Fruit fly (Drosophila melanogaster) whole organism, prepupa: Measurements from ENCODE around the gene CG5541.

Experiments
- Blimp-1 ChIP-seq: fragments of 200-800 bp; sonication (Bioruptor generic); optimal IDR thresholded peaks from 3 replicates; lab custom pipeline; 2017; ENCODE audit warnings: missing biosample characterization, missing genetic modification characterization, mild to moderate bottlenecking, moderate library complexity, missing genetic modification reagents
- CG10631 ChIP-seq: fragments of 200-800 bp; sonication (Bioruptor generic); optimal IDR thresholded peaks from 2 replicates; lab custom pipeline; 2016; ENCODE audit warnings: missing biosample characterization, missing genetic modification characterization
- CG10669 ChIP-seq: fragments of 200-800 bp; sonication (Bioruptor generic); optimal IDR thresholded peaks from 3 replicates; lab custom pipeline; 2018; ENCODE audit warnings: missing biosample characterization, mild to moderate bottlenecking, missing genetic modification characterization, moderate library complexity
- CG11294 ChIP-seq: fragments of 200-800 bp; sonication (Bioruptor generic); IDR thresholded peaks from 2 replicates; pipeline ENCODE4 v1.3.6; 2022; ENCODE audit warnings: missing biosample characterization, missing genetic modification characterization
- CG11762 ChIP-seq: fragments of 200-800 bp; sonication (Bioruptor generic); optimal IDR thresholded peaks from 3 replicates; lab custom pipeline; 2016; ENCODE audit warnings: missing biosample characterization, missing genetic modification characterization; ENCODE audit not compliant: insufficient read depth
- CG11902 ChIP-seq: fragments of 200-800 bp; sonication (Bioruptor generic); optimal IDR thresholded peaks from 3 replicates; lab custom pipeline; 2016; ENCODE audit warnings: missing biosample characterization, missing genetic modification characterization
- CG15336 ChIP-seq: fragments of 200-800 bp; sonication (Bioruptor generic); IDR thresholded peaks from 2 replicates; pipeline ENCODE4 v1.3.6; 2022; ENCODE audit warnings: missing biosample characterization, missing genetic modification characterization
- CG1621 ChIP-seq: fragments of 200-800 bp; sonication (Bioruptor generic); optimal IDR thresholded peaks from 3 replicates; lab custom pipeline; 2018; ENCODE audit warnings: missing biosample characterization, mild to moderate bottlenecking, missing genetic modification characterization
- CG16779 ChIP-seq: fragments of 200-800 bp; sonication (Bioruptor generic); optimal IDR thresholded peaks from 3 replicates; lab custom pipeline; 2017; ENCODE audit warnings: missing biosample characterization, mild to moderate bottlenecking, missing genetic modification characterization
- CG31627 ChIP-seq: fragments of 200-800 bp; sonication (Bioruptor generic); optimal IDR thresholded peaks from 3 replicates; lab custom pipeline; 2016; ENCODE audit warnings: missing biosample characterization, missing genetic modification characterization
- CG32006 ChIP-seq: fragments of 200-800 bp; sonication (Bioruptor generic); optimal IDR thresholded peaks from 3 replicates; lab custom pipeline; 2017; ENCODE audit warnings: missing biosample characterization, mild to moderate bottlenecking, missing genetic modification characterization
- CG34406 ChIP-seq: fragments of 200-800 bp; sonication (Bioruptor generic); optimal IDR thresholded peaks from 3 replicates; lab custom pipeline; 2016; ENCODE audit warnings: missing biosample characterization, missing genetic modification characterization
- CG3919 ChIP-seq: fragments of 200-800 bp; sonication (Bioruptor generic); optimal IDR thresholded peaks from 3 replicates; lab custom pipeline; 2016; ENCODE audit warnings: missing biosample characterization, missing genetic modification characterization
- CG4318 ChIP-seq: fragments of 200-800 bp; sonication (Bioruptor generic); optimal IDR thresholded peaks from 3 replicates; lab custom pipeline; 2017; ENCODE audit warnings: missing biosample characterization, mild to moderate bottlenecking, missing genetic modification characterization
- CG6276 ChIP-seq: fragments of 200-800 bp; sonication (Bioruptor generic); optimal IDR thresholded peaks from 2 replicates; lab custom pipeline; 2017; ENCODE audit warnings: missing biosample characterization, mild to moderate bottlenecking, missing genetic modification characterization
- CG6792 ChIP-seq: fragments of 200-800 bp; sonication (Bioruptor generic); optimal IDR thresholded peaks from 3 replicates; lab custom pipeline; 2016; ENCODE audit warnings: missing biosample characterization, missing genetic modification characterization
- CG6808 ChIP-seq: fragments of 200-800 bp; sonication (Bioruptor generic); optimal IDR thresholded peaks from 3 replicates; lab custom pipeline; 2017; ENCODE audit warnings: missing biosample characterization, missing genetic modification characterization, mild to moderate bottlenecking, moderate library complexity, missing genetic modification reagents
- CG6854 ChIP-seq: fragments of 200-800 bp; sonication (Bioruptor generic); optimal IDR thresholded peaks from 2 replicates; lab custom pipeline; 2017; ENCODE audit warnings: missing biosample characterization, mild to moderate bottlenecking, missing genetic modification characterization
- CG7368 ChIP-seq: fragments of 200-800 bp; sonication (Bioruptor generic); optimal IDR thresholded peaks from 3 replicates; lab custom pipeline; 2016; ENCODE audit warnings: missing biosample characterization, missing genetic modification characterization
- CG8632 ChIP-seq: fragments of 200-800 bp; sonication (Bioruptor generic); optimal IDR thresholded peaks from 3 replicates; lab custom pipeline; 2016; ENCODE audit warnings: missing biosample characterization, missing genetic modification characterization
- CG9139 ChIP-seq: fragments of 200-800 bp; sonication (Bioruptor generic); optimal IDR thresholded peaks from 3 replicates; lab custom pipeline; 2017; ENCODE audit warnings: missing biosample characterization, mild to moderate bottlenecking, missing genetic modification characterization
- Eip75B ChIP-seq: fragments of 200-800 bp; sonication (Bioruptor generic); optimal IDR thresholded peaks from 3 replicates; lab custom pipeline; 2016; ENCODE audit warnings: missing biosample characterization, missing genetic modification characterization
- Eip93F ChIP-seq: fragments of 200-800 bp; sonication (Bioruptor generic); optimal IDR thresholded peaks from 2 replicates; lab custom pipeline; 2016; ENCODE audit warnings: missing biosample characterization, mild to moderate bottlenecking, missing genetic modification characterization
- Ets21C ChIP-seq: fragments of 200-800 bp; sonication (Bioruptor generic); optimal IDR thresholded peaks from 3 replicates; lab custom pipeline; 2016; ENCODE audit warnings: missing biosample characterization, missing genetic modification characterization
- Gug ChIP-seq: fragments of 200-800 bp; sonication (Bioruptor generic); IDR thresholded peaks from 2 replicates; pipeline ENCODE4 v1.3.6; 2022; ENCODE audit warnings: missing biosample characterization, missing genetic modification characterization
- Hr38 ChIP-seq: sonication (Bioruptor generic); optimal IDR thresholded peaks from 2 replicates; lab custom pipeline; 2016; ENCODE audit warnings: missing biosample characterization, missing genetic modification characterization
- Lpt ChIP-seq: fragments of 200-800 bp; sonication (Bioruptor generic); optimal IDR thresholded peaks from 3 replicates; lab custom pipeline; 2016; ENCODE audit warnings: missing biosample characterization, missing genetic modification characterization
- Met ChIP-seq: fragments of 200-800 bp; sonication (Bioruptor generic); optimal IDR thresholded peaks from 3 replicates; lab custom pipeline; 2016; ENCODE audit warnings: missing biosample characterization, missing genetic modification characterization
- OdsH ChIP-seq: fragments of 200-800 bp; sonication (Bioruptor generic); optimal IDR thresholded peaks from 3 replicates; lab custom pipeline; 2016; ENCODE audit warnings: missing biosample characterization, missing genetic modification characterization
- Sox102F ChIP-seq: fragments of 200-800 bp; sonication (Bioruptor generic); optimal IDR thresholded peaks from 2 replicates; lab custom pipeline; 2016; ENCODE audit warnings: missing biosample characterization, mild to moderate bottlenecking, missing genetic modification characterization
- Sox14 ChIP-seq: fragments of 200-800 bp; sonication (Bioruptor generic); optimal IDR thresholded peaks from 3 replicates; lab custom pipeline; 2016; ENCODE audit warnings: missing biosample characterization, missing genetic modification characterization
- Sox15 ChIP-seq: fragments of 200-800 bp; sonication (Bioruptor generic); optimal IDR thresholded peaks from 3 replicates; lab custom pipeline; 2016; ENCODE audit warnings: missing biosample characterization, missing genetic modification characterization
- achi ChIP-seq: fragments of 200-800 bp; sonication (Bioruptor generic); optimal IDR thresholded peaks from 3 replicates; lab custom pipeline; 2016; ENCODE audit warnings: missing biosample characterization, missing genetic modification characterization
- acj6 ChIP-seq: fragments of 200-800 bp; sonication (Bioruptor generic); optimal IDR thresholded peaks from 3 replicates; lab custom pipeline; 2016; ENCODE audit warnings: missing biosample characterization, missing genetic modification characterization
- cyc ChIP-seq: fragments of 200-800 bp; sonication (Bioruptor generic); optimal IDR thresholded peaks from 3 replicates; lab custom pipeline; 2016; ENCODE audit warnings: missing biosample characterization, missing genetic modification characterization
- dac ChIP-seq: fragments of 200-800 bp; sonication (Bioruptor generic); optimal IDR thresholded peaks from 2 replicates; lab custom pipeline; 2017; ENCODE audit warnings: missing biosample characterization, mild to moderate bottlenecking, missing genetic modification characterization
- dsx ChIP-seq: fragments of 200-800 bp; optimal IDR thresholded peaks from 3 replicates; lab custom pipeline; 2019; ENCODE audit warnings: missing biosample characterization, mild to moderate bottlenecking, missing genetic modification characterization, moderate library complexity; ENCODE audit not compliant: poor library complexity, severe bottlenecking
- eg ChIP-seq: fragments of 200-800 bp; sonication (Bioruptor generic); IDR thresholded peaks from 3 replicates; pipeline ENCODE4 v1.3.6; 2022; ENCODE audit warnings: missing biosample characterization, missing genetic modification characterization
- esn ChIP-seq: fragments of 200-800 bp; sonication (Bioruptor generic); optimal IDR thresholded peaks from 2 replicates; lab custom pipeline; 2016; ENCODE audit warnings: missing biosample characterization, mild to moderate bottlenecking, missing genetic modification characterization, moderate library complexity
- fd59A ChIP-seq: fragments of 200-800 bp; sonication (Bioruptor generic); optimal IDR thresholded peaks from 2 replicates; lab custom pipeline; 2017; ENCODE audit warnings: missing biosample characterization, mild to moderate bottlenecking, missing genetic modification characterization, missing genetic modification reagents
- fkh ChIP-seq: fragments of 200-800 bp; sonication (Bioruptor generic); optimal IDR thresholded peaks from 3 replicates; lab custom pipeline; 2017; ENCODE audit warnings: missing biosample characterization, mild to moderate bottlenecking, missing genetic modification characterization, moderate library complexity
- lz ChIP-seq: fragments of 200-800 bp; sonication (Bioruptor generic); optimal IDR thresholded peaks from 3 replicates; lab custom pipeline; 2016; ENCODE audit warnings: missing biosample characterization, missing genetic modification characterization
- net ChIP-seq: fragments of 200-800 bp; sonication (Bioruptor generic); optimal IDR thresholded peaks from 3 replicates; lab custom pipeline; 2016; ENCODE audit warnings: missing biosample characterization, missing genetic modification characterization
- pdm3 ChIP-seq: fragments of 200-800 bp; sonication (Bioruptor generic); optimal IDR thresholded peaks from 3 replicates; lab custom pipeline; 2016; ENCODE audit warnings: missing biosample characterization, missing genetic modification characterization
- salr ChIP-seq, 2 experiments: fragments of 200-800 bp; sonication (Bioruptor generic); optimal IDR thresholded peaks; 3 replicates each; lab custom pipeline; 2016 to 2018; ENCODE audit warnings: missing biosample characterization in 2 of 2, missing genetic modification characterization in 2 of 2, mild to moderate bottlenecking in 1 of 2
- spab ChIP-seq: fragments of 200-800 bp; sonication (Bioruptor generic); optimal IDR thresholded peaks from 2 replicates; lab custom pipeline; 2017; ENCODE audit warnings: missing biosample characterization, mild to moderate bottlenecking, missing genetic modification characterization, missing genetic modification reagents
- ss ChIP-seq, 2 experiments: fragments of 200-800 bp; sonication (Bioruptor generic); optimal IDR thresholded peaks; 2 replicates in 1 of 2; 3 replicates in 1 of 2; lab custom pipeline; 2017 to 2018; ENCODE audit warnings: mild to moderate bottlenecking in 2 of 2, missing biosample characterization in 2 of 2, missing genetic modification characterization in 2 of 2, moderate library complexity in 1 of 2
- svp ChIP-seq: fragments of 200-800 bp; sonication (Bioruptor generic); peaks from one replicate; lab custom pipeline; 2016; ENCODE audit warnings: missing biosample characterization, missing genetic modification characterization
- topi ChIP-seq: fragments of 200-800 bp; sonication (Bioruptor generic); optimal IDR thresholded peaks from 3 replicates; lab custom pipeline; 2016; ENCODE audit warnings: missing biosample characterization, missing genetic modification characterization
- vri ChIP-seq: fragments of 200-800 bp; sonication (Bioruptor generic); optimal IDR thresholded peaks from 3 replicates; lab custom pipeline; 2016; ENCODE audit warnings: missing biosample characterization, mild to moderate bottlenecking, missing genetic modification characterization

CG5541 gene

dm6 chrX:15025737-15026136 is 18.2 kb upstream of the CG5541 start (continued):
- TF ChIP-seq Met, result no peak
- TF ChIP-seq cyc (GFP tag; lab: Kevin White, UChicago), result no peak
- no peak for TF ChIP-seq CG11902
- no peak for TF ChIP-seq CG7368 (GFP tag; lab: Kevin White, UChicago)
- TF ChIP-seq CG6792 (GFP tag; lab: Kevin White, UChicago), result no peak
- TF ChIP-seq Hr38, result no peak
- TF ChIP-seq, all 60 proteins: peak for 6

dm6 chrX:15026897-15027296 is 17.0 kb upstream of the CG5541 start:
- TF ChIP-seq CG10669 (GFP tag; lab: Kevin White, UChicago) (peak; percentile 33), CG6808 (GFP tag; lab: Kevin White, UChicago) (peak; percentile 26), vri (GFP tag; lab: Kevin White, UChicago) (peak; percentile 46), dsx (GFP tag; lab: Kevin White, UChicago) (peak; percentile 11), CG3919 (GFP tag; lab: Kevin White, UChicago) (peak; percentile 51), fkh (GFP tag; lab: Kevin White, UChicago) (peak; percentile 38), CG15336 (GFP tag; lab: Robert Waterston, UW) (no peak; the same call in 1 of the 2 replicates), dac (GFP tag; lab: Kevin White, UChicago) (no peak), CG9139 (GFP tag; lab: Kevin White, UChicago) (no peak), Gug (GFP tag; lab: Robert Waterston, UW) (0 out of 2 replicates have a peak, but pooled peaks have one; percentile 39), Lpt (GFP tag; lab: Kevin White, UChicago) (peak; percentile 38), CG7368 (GFP tag; lab: Kevin White, UChicago) (peak; percentile 37), CG10631 (GFP tag; lab: Kevin White, UChicago) (peak; percentile 30), Met (peak; percentile 47), salr (GFP tag; optimal IDR thresholded peaks at IDR 0.05; lab: Kevin White, UChicago) (no peak), net (peak; percentile 47), pdm3 (GFP tag; lab: Kevin White, UChicago) (peak; percentile 53), CG32006 (GFP tag; lab: Kevin White, UChicago) (peak; percentile 53), svp (GFP tag; lab: Kevin White, UChicago) (peak; percentile 79), CG31627 (GFP tag; lab: Kevin White, UChicago) (peak; percentile 62), CG11762 (GFP tag; lab: Kevin White, UChicago) (peak; percentile 4), cyc (GFP tag; lab: Kevin White, UChicago) (peak; percentile 64), CG6854 (GFP tag; lab: Kevin White, UChicago) (peak; percentile 24), CG4318 (GFP tag; lab: Kevin White, UChicago) (no peak), CG16779 (no peak), CG6276 (GFP tag; lab: Kevin White, UChicago) (peak; percentile 30), lz (GFP tag; lab: Kevin White, UChicago) (peak; percentile 51), Blimp-1 (GFP tag; lab: Kevin White, UChicago) (peak; percentile 3), CG34406 (GFP tag; lab: Kevin White, UChicago) (peak; percentile 52), fd59A (no peak), Eip75B (peak; percentile 40), Sox14 (GFP tag; lab: Kevin White, UChicago) (peak; percentile 52), acj6 (GFP tag; lab: Kevin White, UChicago) (peak; percentile 21), CG1621 (no peak), OdsH (GFP tag; lab: Kevin White, UChicago) (peak; percentile 49), CG8632 (GFP tag; lab: Kevin White, UChicago) (peak; percentile 39), Eip93F (GFP tag; lab: Kevin White, UChicago) (no peak), ss (GFP tag; optimal IDR thresholded peaks at IDR 0.05; lab: Kevin White, UChicago) (no peak), Ets21C (GFP tag; lab: Kevin White, UChicago) (peak; percentile 18), spab (GFP tag; lab: Kevin White, UChicago) (no peak), Sox102F (GFP tag; lab: Kevin White, UChicago) (peak; percentile 42), Sox15 (GFP tag; lab: Kevin White, UChicago) (peak; percentile 32), achi (GFP tag; lab: Kevin White, UChicago) (no peak), CG11294 (GFP tag; lab: Robert Waterston, UW) (no peak), topi (GFP tag; lab: Kevin White, UChicago) (peak; percentile 57), eg (peak; percentile 72; the same call in 2 of the 3 replicates), esn (GFP tag; lab: Kevin White, UChicago) (peak; percentile 68)
